Fruit fly (Drosophila melanogaster): ENCODE data around the gene CG12523.

CG12523 gene

DNA sequence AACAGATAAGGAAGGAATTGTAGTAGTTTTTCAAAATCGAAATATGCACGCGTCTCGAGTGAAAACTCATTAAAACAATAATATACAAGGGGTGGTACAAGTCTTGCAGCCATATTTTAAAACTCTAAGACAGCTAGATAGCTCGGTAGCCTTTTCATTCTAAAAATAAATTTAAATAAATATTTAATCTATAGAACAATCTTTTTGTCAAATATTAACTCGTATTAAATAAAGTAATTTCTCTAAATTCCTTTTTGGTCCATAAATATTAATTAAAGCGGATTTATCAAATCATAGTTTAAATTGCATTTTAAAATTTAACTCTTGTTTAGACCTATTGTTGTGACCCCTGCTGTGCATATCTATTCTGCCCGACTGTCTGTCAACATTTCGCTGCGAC lies 42.3 kb downstream of the CG12523 start (continued):
- TF ChIP-seq ato (GFP tag; IDR thresholded peaks at IDR 0.05; ENCODE audit: partially characterized antibody): no peak
- no peak for TF ChIP-seq Deaf1 (tag; optimal IDR thresholded peaks at IDR 0.05)
- peak in 1 of 2 experiments; percentile 55 for TF ChIP-seq Hr51 (GFP tag; optimal IDR thresholded peaks at IDR 0.05)
- TF ChIP-seq CG9817 (tag; optimal IDR thresholded peaks at IDR 0.05): no peak
- TF ChIP-seq CG3065 (GFP tag; optimal IDR thresholded peaks at IDR 0.05): no peak
- TF ChIP-seq Antp (GFP tag; optimal IDR thresholded peaks at IDR 0.05): no peak
- no peak for TF ChIP-seq pzg (GFP tag; optimal IDR thresholded peaks at IDR 0.05)
- peak; percentile 82 for TF ChIP-seq CG33557 (GFP tag; optimal IDR thresholded peaks at IDR 0.05)
- TF ChIP-seq zen (tag; optimal IDR thresholded peaks at IDR 0.05): peak; percentile 35
- peak; percentile 49 for TF ChIP-seq ATbp (GFP tag; optimal IDR thresholded peaks at IDR 0.05)
- peak; percentile 45 for TF ChIP-seq tap (tag; optimal IDR thresholded peaks at IDR 0.05)
- TF ChIP-seq CG8478 (optimal IDR thresholded peaks at IDR 0.05): no peak
- no peak for TF ChIP-seq Drgx (GFP tag; IDR thresholded peaks at IDR 0.05)
- TF ChIP-seq Eip74EF (GFP tag; optimal IDR thresholded peaks at IDR 0.05): peak in 1 of 2 experiments; percentile 57
- TF ChIP-seq CG1602 (GFP tag; optimal IDR thresholded peaks at IDR 0.05): peak; percentile 36
- TF ChIP-seq CG17612 (GFP tag; IDR thresholded peaks at IDR 0.05): no peak
- peak in 1 of 2 experiments; percentile 35 for TF ChIP-seq dpn (GFP tag; optimal IDR thresholded peaks at IDR 0.05)
- no peak for TF ChIP-seq CG17802 (tag; optimal IDR thresholded peaks at IDR 0.05)
- no peak for TF ChIP-seq CG12155 (GFP tag; optimal IDR thresholded peaks at IDR 0.05)
- TF ChIP-seq CG10431 (GFP tag; optimal IDR thresholded peaks at IDR 0.05): peak; percentile 51
- TF ChIP-seq CG7357 (GFP tag; IDR thresholded peaks at IDR 0.05): no peak; the same call in 2 of the 3 replicates
- TF ChIP-seq kah (GFP tag; optimal IDR thresholded peaks at IDR 0.05): peak; percentile 39
- TF ChIP-seq eve (GFP tag; optimal IDR thresholded peaks at IDR 0.05): no peak
- no peak for TF ChIP-seq Poxn (GFP tag; IDR thresholded peaks at IDR 0.05)
- TF ChIP-seq CG5953 (GFP tag; IDR thresholded peaks at IDR 0.05): no peak
- TF ChIP-seq psq (GFP tag; optimal IDR thresholded peaks at IDR 0.05): no peak
- no peak for TF ChIP-seq Dref (GFP tag; IDR thresholded peaks at IDR 0.05)
- TF ChIP-seq crol (GFP tag; IDR thresholded peaks at IDR 0.05): no peak
- no peak for TF ChIP-seq p53 (GFP tag; optimal IDR thresholded peaks at IDR 0.05)
- TF ChIP-seq CG4820 (GFP tag; optimal IDR thresholded peaks at IDR 0.05): peak; percentile 47
- no peak for TF ChIP-seq Dll (GFP tag; IDR thresholded peaks at IDR 0.05; ENCODE audit: partially characterized antibody)
- TF ChIP-seq crc (GFP tag; optimal IDR thresholded peaks at IDR 0.05): no peak
- TF ChIP-seq CG1647 (GFP tag; optimal IDR thresholded peaks at IDR 0.05): no peak
- TF ChIP-seq CG12299 (tag; optimal IDR thresholded peaks at IDR 0.05): no peak
- no peak for TF ChIP-seq fru (optimal IDR thresholded peaks at IDR 0.05)
- peak; percentile 42 for TF ChIP-seq CG15269 (tag; optimal IDR thresholded peaks at IDR 0.05)
- no peak for TF ChIP-seq tna (GFP tag; IDR thresholded peaks at IDR 0.05; ENCODE audit: partially characterized antibody)
- no peak for TF ChIP-seq wek (GFP tag; optimal IDR thresholded peaks at IDR 0.05)
- no peak for TF ChIP-seq Sin3A (optimal IDR thresholded peaks at IDR 0.05)
- peak; percentile 17 for TF ChIP-seq Six4 (GFP tag; optimal IDR thresholded peaks at IDR 0.05)
- peak; percentile 37 for TF ChIP-seq Abd-B (GFP tag; optimal IDR thresholded peaks at IDR 0.05)
- TF ChIP-seq hbn (GFP tag; IDR thresholded peaks at IDR 0.05; ENCODE audit: partially characterized antibody): no peak
- TF ChIP-seq CG10366 (GFP tag; IDR thresholded peaks at IDR 0.05): no peak
- TF ChIP-seq corto (GFP tag; optimal IDR thresholded peaks at IDR 0.05): no peak
- no peak for TF ChIP-seq yki (optimal IDR thresholded peaks at IDR 0.05)
- TF ChIP-seq danr (GFP tag; IDR thresholded peaks at IDR 0.05): no peak
- TF ChIP-seq dan (GFP tag; IDR thresholded peaks at IDR 0.05): no peak
- no peak for TF ChIP-seq pb (GFP tag; optimal IDR thresholded peaks at IDR 0.05)
- TF ChIP-seq CG11504 (tag; optimal IDR thresholded peaks at IDR 0.05): peak; percentile 81
- no peak for TF ChIP-seq maf-S (GFP tag; optimal IDR thresholded peaks at IDR 0.05)
- no peak for TF ChIP-seq CG9609 (GFP tag; optimal IDR thresholded peaks at IDR 0.05)
- TF ChIP-seq Mrtf (GFP tag; IDR thresholded peaks at IDR 0.05): no peak
- no peak for TF ChIP-seq Lim3 (GFP tag; IDR thresholded peaks at IDR 0.05)
